Worm (Caenorhabditis elegans): Measurements from ENCODE around the gene sgo-1.

sgo-1 gene

DNA sequence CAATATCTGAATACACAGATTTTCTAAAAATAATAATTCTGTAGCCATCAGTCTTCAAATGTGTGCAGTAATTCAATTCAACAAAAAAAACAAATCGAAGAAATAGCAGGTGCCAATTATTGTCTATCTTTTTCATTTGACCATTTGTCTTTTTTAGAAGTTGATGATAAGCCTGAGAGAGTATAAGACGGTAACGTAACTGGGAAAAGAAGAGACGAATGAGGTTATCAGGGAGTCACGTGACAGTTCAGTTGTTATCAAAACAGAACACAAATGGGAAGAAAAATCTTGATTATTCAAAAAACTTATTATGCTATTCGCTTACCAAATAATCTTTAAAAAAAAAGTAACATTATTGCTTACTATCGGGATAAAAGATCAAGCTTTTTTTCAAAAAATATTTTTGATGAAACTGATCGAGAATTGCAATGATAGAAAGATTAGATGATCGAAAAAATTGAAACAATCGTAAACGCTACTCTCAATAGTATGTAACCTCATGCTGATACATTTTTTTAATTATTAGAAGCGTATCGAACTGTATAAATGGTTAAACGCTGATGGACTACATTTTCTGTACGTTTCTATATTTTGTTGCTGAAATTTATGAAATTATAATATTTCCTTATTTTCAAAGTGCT is 48.2 kb upstream of the sgo-1 start:
- TF ChIP-seq elt-3 (tag; optimal IDR thresholded peaks at IDR 0.05) (no peak), pqm-1 (tag; optimal IDR thresholded peaks at IDR 0.05) (peak; percentile 67), elt-2 (tag; optimal IDR thresholded peaks at IDR 0.05) (peak; percentile 90)

DNA sequence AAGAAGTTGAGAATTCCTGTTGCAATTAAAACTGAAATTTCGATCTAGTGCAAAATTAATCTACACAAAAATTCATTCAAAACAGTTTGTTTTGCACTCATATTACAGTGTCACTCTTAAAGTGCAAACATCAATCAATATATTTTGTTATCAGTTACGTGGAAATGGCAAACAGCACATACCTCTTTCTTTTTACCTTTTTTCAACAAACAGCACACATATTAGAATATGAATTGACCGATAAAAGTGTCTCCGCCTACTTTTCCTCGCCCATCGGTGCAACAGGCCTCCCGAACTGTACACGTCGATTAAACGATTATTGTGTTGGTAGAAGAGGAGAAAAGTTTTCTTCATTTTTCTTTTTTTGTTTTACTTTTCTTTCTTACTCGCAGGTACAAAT is 44.9 kb upstream of the sgo-1 start:
- TF ChIP-seq ceh-16 (tag; optimal IDR thresholded peaks at IDR 0.05) (no peak), pha-4 (tag; optimal IDR thresholded peaks at IDR 0.05) (peak; percentile 50), pqm-1 (tag; optimal IDR thresholded peaks at IDR 0.05) (peak; percentile 90), nhr-76 (tag; optimal IDR thresholded peaks at IDR 0.05) (no peak), zag-1 (tag; optimal IDR thresholded peaks at IDR 0.05) (no peak), ceh-28 (tag; optimal IDR thresholded peaks at IDR 0.05) (peak; percentile 45), ama-1 (optimal IDR thresholded peaks at IDR 0.05) (no peak), fkh-10 (GFP tag; optimal IDR thresholded peaks at IDR 0.05) (no peak), R02D3.7 (tag; optimal IDR thresholded peaks at IDR 0.05) (no peak), elt-2 (tag; optimal IDR thresholded peaks at IDR 0.05) (peak; percentile 89), mml-1 (tag; optimal IDR thresholded peaks at IDR 0.05) (no peak)

DNA sequence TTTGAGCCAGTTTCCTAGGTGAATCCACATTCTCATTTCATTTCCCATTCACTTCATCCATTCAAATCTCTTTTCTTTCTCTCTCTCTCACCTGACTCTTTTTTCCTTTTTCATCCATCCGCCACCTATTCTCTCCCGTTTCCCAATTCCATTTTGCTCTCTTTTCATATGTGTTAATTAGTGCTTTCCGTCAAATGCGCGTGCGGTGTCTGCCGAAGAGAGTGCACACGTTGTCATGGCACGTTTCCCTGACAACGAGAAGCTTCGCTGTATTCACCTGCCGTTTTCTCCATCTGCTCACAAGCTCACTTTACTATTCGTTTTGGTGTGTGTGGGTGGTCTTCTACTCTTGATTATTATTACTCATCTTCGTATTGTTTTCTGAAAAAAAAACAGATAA is 43.6 kb upstream of the sgo-1 start:
- no peak for TF ChIP-seq hmg-11 (tag; optimal IDR thresholded peaks at IDR 0.05)

DNA sequence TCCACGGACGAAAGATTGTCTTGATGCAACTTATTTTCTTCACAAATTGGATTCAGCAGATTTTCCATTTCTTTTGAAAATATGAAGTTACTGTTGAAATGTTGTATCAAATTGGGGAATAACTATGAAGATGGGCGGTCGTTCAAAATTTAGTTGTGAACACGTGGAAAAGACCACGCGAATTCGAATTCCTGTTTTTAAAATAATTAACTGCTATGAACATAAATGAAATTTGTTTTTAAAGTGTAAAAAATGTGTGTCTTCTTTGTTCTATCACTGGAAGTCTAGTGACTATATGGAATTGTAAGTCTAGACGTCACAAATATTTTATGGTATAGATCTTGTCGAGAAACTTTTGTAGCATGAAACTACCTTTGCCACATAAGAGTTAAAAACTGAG is 42.1 kb upstream of the sgo-1 start, which contains the start of gene C06A6.7:
TSS of gene C06A6.7 (minus strand) at position 101 of the 400 bp plus-strand sequence.
- TF ChIP-seq daf-12 (tag; optimal IDR thresholded peaks at IDR 0.05) (no peak), fkh-10 (GFP tag; optimal IDR thresholded peaks at IDR 0.05) (no peak), elt-2 (tag; optimal IDR thresholded peaks at IDR 0.05) (no peak), lsy-12 (tag; optimal IDR thresholded peaks at IDR 0.05) (no peak), pqm-1 (tag; optimal IDR thresholded peaks at IDR 0.05) (no peak), hmg-11 (tag; optimal IDR thresholded peaks at IDR 0.05) (no peak), fos-1 (tag; optimal IDR thresholded peaks at IDR 0.05) (no peak)

DNA sequence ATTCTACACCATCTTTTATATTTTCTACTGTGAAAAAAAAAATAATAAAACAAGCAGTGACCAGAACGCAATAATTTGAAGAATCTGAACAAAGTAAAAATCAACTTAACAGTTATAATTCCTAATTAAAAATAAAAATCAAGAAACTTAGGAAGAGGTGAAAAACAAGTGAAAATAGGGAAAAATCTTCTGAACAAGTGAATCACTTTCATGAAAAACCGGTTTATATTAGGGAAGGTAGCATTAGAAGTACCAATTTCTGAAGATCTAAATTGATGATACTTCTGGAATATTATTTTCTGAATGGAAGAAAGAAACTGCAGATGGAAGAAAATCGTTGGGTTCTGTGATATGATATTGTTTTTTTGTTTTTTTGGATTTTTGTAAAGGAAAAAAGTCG is 40.2 kb upstream of the sgo-1 start:
- TF ChIP-seq R02D3.7 (tag; optimal IDR thresholded peaks at IDR 0.05) (no peak), elt-1 (tag; optimal IDR thresholded peaks at IDR 0.05) (no peak), skn-1 (tag; optimal IDR thresholded peaks at IDR 0.05) (no peak), nhr-12 (tag; optimal IDR thresholded peaks at IDR 0.05) (no peak), nhr-25 (tag; optimal IDR thresholded peaks at IDR 0.05) (no peak), nhr-23 (tag; optimal IDR thresholded peaks at IDR 0.05) (no peak), fkh-10 (GFP tag; optimal IDR thresholded peaks at IDR 0.05) (no peak), ZK546.5 (tag; optimal IDR thresholded peaks at IDR 0.05) (no peak), snpc-4 (tag; optimal IDR thresholded peaks at IDR 0.05) (no peak), tbx-2 (tag; optimal IDR thresholded peaks at IDR 0.05) (no peak), aly-2 (tag; optimal IDR thresholded peaks at IDR 0.05) (no peak), nhr-67 (tag; optimal IDR thresholded peaks at IDR 0.05) (no peak), ceh-82 (tag; optimal IDR thresholded peaks at IDR 0.05) (no peak), ama-1 (optimal IDR thresholded peaks at IDR 0.05) (no peak), daf-12 (tag; optimal IDR thresholded peaks at IDR 0.05) (no peak)

DNA sequence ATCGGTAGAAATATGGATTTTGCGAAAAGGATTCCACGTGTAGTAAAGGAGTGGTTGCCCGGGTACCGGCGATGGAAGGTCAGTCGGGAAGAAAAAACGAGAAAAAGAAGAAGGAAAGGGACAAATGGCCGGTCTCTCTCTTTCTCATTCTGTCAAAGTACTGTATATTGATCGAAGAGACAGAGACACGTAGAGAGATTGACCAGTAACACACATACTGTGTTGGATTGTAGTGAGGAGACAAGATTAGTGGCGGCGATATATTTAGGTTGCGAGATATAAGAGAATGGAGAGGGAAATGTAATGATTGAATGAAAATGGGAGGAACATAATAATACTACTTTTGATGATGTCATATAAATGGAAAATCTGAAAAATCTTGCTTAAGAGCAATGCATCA is 39.7 kb upstream of the sgo-1 start:
- TF ChIP-seq unc-62 (GFP tag; optimal IDR thresholded peaks at IDR 0.05): no peak
- no peak for TF ChIP-seq nhr-77 (tag; optimal IDR thresholded peaks at IDR 0.05)
- TF ChIP-seq egl-5 (tag; optimal IDR thresholded peaks at IDR 0.05): no peak
- TF ChIP-seq R02D3.7 (tag; optimal IDR thresholded peaks at IDR 0.05): no peak
- TF ChIP-seq sea-2 (GFP tag; optimal IDR thresholded peaks at IDR 0.05): no peak
- TF ChIP-seq ceh-9 (tag; optimal IDR thresholded peaks at IDR 0.05): no peak
- TF ChIP-seq nhr-23 (tag; optimal IDR thresholded peaks at IDR 0.05): peak; percentile 85
- TF ChIP-seq ceh-28 (tag; optimal IDR thresholded peaks at IDR 0.05): peak; percentile 60
- peak; percentile 26 for TF ChIP-seq pha-4 (tag; optimal IDR thresholded peaks at IDR 0.05)
- TF ChIP-seq nhr-25 (tag; optimal IDR thresholded peaks at IDR 0.05): peak; percentile 61
- TF ChIP-seq skn-1 (tag; optimal IDR thresholded peaks at IDR 0.05): no peak
- TF ChIP-seq unc-39 (tag; optimal IDR thresholded peaks at IDR 0.05): no peak
- no peak for TF ChIP-seq zag-1 (tag; optimal IDR thresholded peaks at IDR 0.05)
- TF ChIP-seq nfya-1 (tag; optimal IDR thresholded peaks at IDR 0.05; ENCODE audit: insufficient read depth): peak; percentile 19
- TF ChIP-seq eor-1 (tag; optimal IDR thresholded peaks at IDR 0.05): no peak
- TF ChIP-seq lsy-12 (tag; optimal IDR thresholded peaks at IDR 0.05): no peak
- no peak for TF ChIP-seq ztf-11 (tag; optimal IDR thresholded peaks at IDR 0.05)
- TF ChIP-seq aly-2 (tag; optimal IDR thresholded peaks at IDR 0.05): no peak
- no peak for TF ChIP-seq nhr-237 (tag; optimal IDR thresholded peaks at IDR 0.05)
- peak; percentile 27 for TF ChIP-seq hmg-11 (tag; optimal IDR thresholded peaks at IDR 0.05)

All from whole organism, L3 larva.